Worm (Caenorhabditis elegans) whole organism, L1 larva: ENCODE measurements around the gene R10E9.4.

Experiments
- C34B4.2 ChIP-seq: sonication (generic microtip); optimal IDR thresholded peaks from 2 replicates; lab custom pipeline; 2017; ENCODE audit warnings: mild to moderate bottlenecking, missing genetic modification characterization, missing compliant biosample characterization
- Y116A8C.19 ChIP-seq: sonication (generic microtip); optimal IDR thresholded peaks from 2 replicates; lab custom pipeline; 2016; ENCODE audit warnings: missing compliant biosample characterization, missing genetic modification characterization, borderline replicate concordance
- alr-1 ChIP-seq: fragments of 200-800 bp; sonication (Bioruptor generic); optimal IDR thresholded peaks from 2 replicates; lab custom pipeline; 2018; ENCODE audit warnings: borderline replicate concordance, mild to moderate bottlenecking, missing genetic modification characterization, missing compliant biosample characterization
- aly-2 ChIP-seq: fragments of 150-350 bp; optimal IDR thresholded peaks from 2 replicates; lab custom pipeline; 2014; ENCODE audit warnings: missing biosample characterization, missing genetic modification characterization
- ama-1 ChIP-seq: fragments of 150-350 bp; optimal IDR thresholded peaks from 2 replicates; lab custom pipeline; 2014
- blmp-1 ChIP-seq: fragments of 150-350 bp; optimal IDR thresholded peaks from 2 replicates; lab custom pipeline; 2014; ENCODE audit warnings: missing biosample characterization, missing genetic modification characterization
- ceh-8 ChIP-seq: fragments of 200-800 bp; sonication (Bioruptor generic); optimal IDR thresholded peaks from 2 replicates; lab custom pipeline; 2018; ENCODE audit warnings: mild to moderate bottlenecking, missing genetic modification characterization, moderate library complexity, missing compliant biosample characterization
- ceh-82 ChIP-seq, 3 experiments: fragments of 150-350 bp in 1 of 3; sonication (generic microtip) in 2 of 3; optimal IDR thresholded peaks; 2 replicates each; lab custom pipeline; 2014 to 2017; ENCODE audit warnings: missing biosample characterization in 3 of 3, missing genetic modification characterization in 3 of 3
- ceh-88 ChIP-seq: fragments of 200-800 bp; sonication (Bioruptor generic); IDR thresholded peaks from 2 replicates; pipeline ENCODE4 v1.3.6; 2022; ENCODE audit warnings: missing genetic modification characterization, missing compliant biosample characterization
- ceh-90 ChIP-seq: sonication (generic microtip); optimal IDR thresholded peaks from 2 replicates; lab custom pipeline; 2016; ENCODE audit warnings: missing genetic modification characterization, missing compliant biosample characterization
- ces-1 ChIP-seq: fragments of 150-350 bp; optimal IDR thresholded peaks from 2 replicates; lab custom pipeline; 2014; ENCODE audit warnings: missing biosample characterization, missing genetic modification reagents, missing genetic modification characterization
- dsc-1 ChIP-seq: sonication (generic microtip); optimal IDR thresholded peaks from 2 replicates; lab custom pipeline; 2016; ENCODE audit warnings: mild to moderate bottlenecking, missing genetic modification characterization, missing compliant biosample characterization
- efl-3 ChIP-seq: fragments of 200-800 bp; sonication (Bioruptor generic); optimal IDR thresholded peaks from 2 replicates; lab custom pipeline; 2018; ENCODE audit warnings: mild to moderate bottlenecking, missing genetic modification characterization, missing compliant biosample characterization
- egl-27 ChIP-seq, 2 experiments: fragments of 150-350 bp in 1 of 2; sonication (generic microtip); optimal IDR thresholded peaks; 3 replicates each; lab custom pipeline; 2017 to 2018; ENCODE audit warnings: missing biosample characterization in 2 of 2, missing genetic modification characterization in 2 of 2, missing genetic modification reagents in 2 of 2
- elt-2 ChIP-seq: sonication (generic microtip); optimal IDR thresholded peaks from 2 replicates; lab custom pipeline; 2016; ENCODE audit warnings: missing genetic modification characterization, mild to moderate bottlenecking, inconsistent platforms, missing compliant biosample characterization, missing genetic modification reagents
- elt-3 ChIP-seq, 6 experiments: fragments of 150-350 bp in 1 of 6; sonication (generic microtip); optimal IDR thresholded peaks; 2 replicates each; lab custom pipeline; 2017 to 2018; ENCODE audit warnings: missing biosample characterization in 6 of 6, missing genetic modification characterization in 6 of 6, inconsistent platforms in 1 of 6
- ets-5 ChIP-seq: fragments of 200-800 bp; sonication (Bioruptor generic); IDR thresholded peaks from 2 replicates; pipeline ENCODE4 v1.3.6; 2022; ENCODE audit warnings: missing genetic modification characterization, missing compliant biosample characterization
- fkh-10 ChIP-seq: sonication (generic microtip); optimal IDR thresholded peaks from 2 replicates; lab custom pipeline; 2017; ENCODE audit warnings: missing biosample characterization, missing genetic modification reagents, missing genetic modification characterization
- fkh-4 ChIP-seq: sonication (generic microtip); optimal IDR thresholded peaks from 2 replicates; lab custom pipeline; 2016; ENCODE audit warnings: missing compliant biosample characterization, missing genetic modification characterization, borderline replicate concordance
- grh-1 ChIP-seq: fragments of 200-800 bp; sonication (Bioruptor generic); IDR thresholded peaks from 2 replicates; pipeline ENCODE4 v1.3.6; 2022; ENCODE audit warnings: missing genetic modification reagents, missing genetic modification characterization, missing compliant biosample characterization
- irx-1 ChIP-seq: sonication (generic microtip); optimal IDR thresholded peaks from 2 replicates; lab custom pipeline; 2016; ENCODE audit warnings: missing genetic modification characterization, missing compliant biosample characterization
- jun-1 ChIP-seq: fragments of 150-350 bp; optimal IDR thresholded peaks from 2 replicates; lab custom pipeline; 2014; ENCODE audit warnings: missing biosample characterization, missing genetic modification reagents, missing genetic modification characterization
- lin-14 ChIP-seq: fragments of 200-800 bp; sonication (Bioruptor generic); optimal IDR thresholded peaks from 2 replicates; lab custom pipeline; 2018; ENCODE audit warnings: mild to moderate bottlenecking, missing genetic modification characterization, moderate library complexity, missing compliant biosample characterization
- lin-15B ChIP-seq: fragments of 150-350 bp; sonication (generic microtip); optimal IDR thresholded peaks from 3 replicates; lab custom pipeline; 2014; ENCODE audit warnings: missing biosample characterization, missing genetic modification characterization
- lir-3 ChIP-seq: sonication (generic microtip); optimal IDR thresholded peaks from 2 replicates; lab custom pipeline; 2016; ENCODE audit warnings: mild to moderate bottlenecking, missing genetic modification characterization, moderate library complexity, missing compliant biosample characterization; ENCODE audit not compliant: poor library complexity
- lsy-2 ChIP-seq, 2 experiments: fragments of 150-350 bp; optimal IDR thresholded peaks; 2 replicates each; lab custom pipeline; 2014; ENCODE audit warnings: missing biosample characterization in 2 of 2, missing genetic modification characterization in 2 of 2
- mab-9 ChIP-seq: fragments of 200-800 bp; sonication (Bioruptor generic); IDR thresholded peaks from 2 replicates; pipeline ENCODE4 v1.3.6; 2022; ENCODE audit warnings: missing genetic modification reagents, missing genetic modification characterization, missing compliant biosample characterization
- mef-2 ChIP-seq: fragments of 150-350 bp; optimal IDR thresholded peaks from 2 replicates; lab custom pipeline; 2014; ENCODE audit warnings: missing biosample characterization, missing genetic modification characterization
- mep-1 ChIP-seq: fragments of 150-350 bp; optimal IDR thresholded peaks from 2 replicates; lab custom pipeline; 2014; ENCODE audit warnings: missing biosample characterization, missing genetic modification characterization
- nhr-11 ChIP-seq: fragments of 150-350 bp; optimal IDR thresholded peaks from 2 replicates; lab custom pipeline; 2014; ENCODE audit warnings: missing biosample characterization, missing genetic modification characterization
- nhr-12 ChIP-seq: sonication (generic microtip); optimal IDR thresholded peaks from 2 replicates; lab custom pipeline; 2017; ENCODE audit warnings: missing biosample characterization, missing genetic modification characterization
- nhr-19 ChIP-seq: fragments of 200-800 bp; sonication (Bioruptor generic); conservative IDR thresholded peaks from 2 replicates; pipeline ENCODE4 v1.3.6; 2022; ENCODE audit warnings: missing genetic modification characterization, missing compliant biosample characterization
- nhr-20 ChIP-seq: sonication (generic microtip); optimal IDR thresholded peaks from 2 replicates; lab custom pipeline; 2016; ENCODE audit warnings: mild to moderate bottlenecking, missing genetic modification characterization, missing compliant biosample characterization
- nhr-237 ChIP-seq: fragments of 150-350 bp; optimal IDR thresholded peaks from 2 replicates; lab custom pipeline; 2014; ENCODE audit warnings: missing biosample characterization, missing genetic modification characterization
- nhr-28 ChIP-seq: fragments of 150-350 bp; optimal IDR thresholded peaks from 2 replicates; lab custom pipeline; 2014; ENCODE audit warnings: missing biosample characterization, missing genetic modification characterization
- nhr-47 ChIP-seq: sonication (generic microtip); optimal IDR thresholded peaks from 2 replicates; lab custom pipeline; 2016; ENCODE audit warnings: mild to moderate bottlenecking, missing genetic modification characterization, moderate library complexity, missing compliant biosample characterization
- nhr-77 ChIP-seq: fragments of 150-350 bp; optimal IDR thresholded peaks from 2 replicates; lab custom pipeline; 2014; ENCODE audit warnings: missing biosample characterization, missing genetic modification characterization
- pag-3 ChIP-seq: sonication (generic microtip); optimal IDR thresholded peaks from 2 replicates; lab custom pipeline; 2017; ENCODE audit warnings: missing genetic modification characterization, mild to moderate bottlenecking, missing compliant biosample characterization, antibody characterized with exemption, borderline replicate concordance; ENCODE audit not compliant: insufficient read depth
- pax-3 ChIP-seq: fragments of 200-800 bp; sonication (Bioruptor generic); optimal IDR thresholded peaks from 2 replicates; lab custom pipeline; 2018; ENCODE audit warnings: mild to moderate bottlenecking, missing genetic modification characterization, moderate library complexity, missing compliant biosample characterization
- pqm-1 ChIP-seq: sonication (generic microtip); optimal IDR thresholded peaks from 3 replicates; lab custom pipeline; 2017; ENCODE audit warnings: missing biosample characterization, missing genetic modification characterization
- rnt-1 ChIP-seq: sonication (generic microtip); optimal IDR thresholded peaks from 2 replicates; lab custom pipeline; 2016; ENCODE audit warnings: mild to moderate bottlenecking, missing genetic modification characterization, moderate library complexity, missing compliant biosample characterization
- skn-1 ChIP-seq: fragments of 150-350 bp; optimal IDR thresholded peaks from 2 replicates; lab custom pipeline; 2014; ENCODE audit warnings: missing biosample characterization, missing genetic modification characterization
- snu-23 ChIP-seq: sonication (generic microtip); optimal IDR thresholded peaks from 2 replicates; lab custom pipeline; 2016; ENCODE audit warnings: missing genetic modification characterization, missing compliant biosample characterization
- swsn-7 ChIP-seq: sonication (generic microtip); optimal IDR thresholded peaks from 2 replicates; lab custom pipeline; 2016; ENCODE audit warnings: missing genetic modification characterization, missing compliant biosample characterization
- tlp-1 ChIP-seq: fragments of 150-350 bp; optimal IDR thresholded peaks from 2 replicates; lab custom pipeline; 2014; ENCODE audit warnings: missing biosample characterization, missing genetic modification characterization
- unc-130 ChIP-seq: fragments of 150-350 bp; optimal IDR thresholded peaks from 2 replicates; lab custom pipeline; 2017; ENCODE audit warnings: missing biosample characterization, missing genetic modification characterization, inconsistent platforms
- vab-15 ChIP-seq: sonication (generic microtip); optimal IDR thresholded peaks from 2 replicates; lab custom pipeline; 2017; ENCODE audit warnings: missing genotype, mild to moderate bottlenecking, missing genetic modification characterization, missing compliant biosample characterization
- xbp-1 ChIP-seq: sonication (generic microtip); optimal IDR thresholded peaks from 2 replicates; lab custom pipeline; 2016; ENCODE audit warnings: missing genetic modification characterization, missing compliant biosample characterization
- zip-4 ChIP-seq: fragments of 200-800 bp; sonication (Bioruptor generic); optimal IDR thresholded peaks from 2 replicates; lab custom pipeline; 2018; ENCODE audit warnings: mild to moderate bottlenecking, missing genetic modification characterization, moderate library complexity, missing compliant biosample characterization
- ztf-11 ChIP-seq, 2 experiments: sonication (generic microtip); optimal IDR thresholded peaks; 2 replicates each; lab custom pipeline; 2016 to 2017; ENCODE audit warnings: missing genetic modification characterization in 2 of 2, missing biosample characterization in 1 of 2, missing compliant biosample characterization in 1 of 2
- ztf-4 ChIP-seq: fragments of 150-350 bp; optimal IDR thresholded peaks from 2 replicates; lab custom pipeline; 2014; ENCODE audit warnings: missing biosample characterization, missing genetic modification characterization

The R10E9.4 gene

ce11 chrIII:3954220-3954619 lies 18.4 kb downstream of the R10E9.4 start (continued):
- no peak for TF ChIP-seq alr-1 (tag; lab: Kevin White, UChicago)
- TF ChIP-seq nhr-20: peak; percentile 62
- TF ChIP-seq fkh-4 (tag; lab: Kevin White, UChicago): no peak
- no peak for TF ChIP-seq nhr-28 (tag; lab: Kevin White, UChicago)
- peak; percentile 37 for TF ChIP-seq ceh-8
- TF ChIP-seq vab-15: peak; percentile 29
- no peak for TF ChIP-seq aly-2
- peak; percentile 49; the same call in 1 of the 2 replicates for TF ChIP-seq nhr-19 (GFP tag; lab: Robert Waterston, UW)
- TF ChIP-seq ama-1: peak; percentile 59
- TF ChIP-seq skn-1 (tag; lab: Kevin White, UChicago): no peak
- no peak for TF ChIP-seq grh-1 (GFP tag; lab: Robert Waterston, UW)
- TF ChIP-seq efl-3 (GFP tag; lab: Kevin White, UChicago): no peak
- peak; percentile 54 for TF ChIP-seq snu-23 (GFP tag; lab: Kevin White, UChicago)
- peak; percentile 25 for TF ChIP-seq irx-1 (tag; lab: Kevin White, UChicago)
- TF ChIP-seq pqm-1 (tag; lab: Kevin White, UChicago): no peak
- peak; percentile 52 for TF ChIP-seq mep-1 (tag; lab: Kevin White, UChicago)
- TF ChIP-seq unc-130: peak; percentile 54
- TF ChIP-seq lsy-2 (tag; optimal IDR thresholded peaks at IDR 0.05; lab: Kevin White, UChicago): peak; percentile 42 to 58
- TF ChIP-seq blmp-1 (tag; lab: Kevin White, UChicago): peak; percentile 11
- TF ChIP-seq C34B4.2: no peak
- no peak for TF ChIP-seq elt-3 (tag; optimal IDR thresholded peaks at IDR 0.05; lab: Kevin White, UChicago)
- TF ChIP-seq swsn-7 (tag; lab: Kevin White, UChicago): peak; percentile 37
- TF ChIP-seq rnt-1 (tag; lab: Kevin White, UChicago): peak; percentile 34
- no peak for TF ChIP-seq egl-27 (tag; optimal IDR thresholded peaks at IDR 0.05; lab: Kevin White, UChicago)
- TF ChIP-seq ceh-88 (GFP tag; lab: Robert Waterston, UW): no peak
- no peak for TF ChIP-seq lin-15B (tag; lab: Kevin White, UChicago)
- TF ChIP-seq tlp-1 (tag; lab: Kevin White, UChicago): no peak
- peak in 1 of 3 experiments; percentile 8 for TF ChIP-seq ceh-82 (tag; optimal IDR thresholded peaks at IDR 0.05; lab: Kevin White, UChicago)
- peak; percentile 9 for TF ChIP-seq xbp-1 (tag; lab: Kevin White, UChicago)
- no peak for TF ChIP-seq ets-5 (GFP tag; lab: Robert Waterston, UW)
- TF ChIP-seq fkh-10 (GFP tag; lab: Kevin White, UChicago): no peak
- TF ChIP-seq, all 84 proteins: peak for 32

ce11 chrIII:3953235-3953634 lies 19.4 kb downstream of the R10E9.4 start:
- TF ChIP-seq ces-1: no peak
- no peak for TF ChIP-seq ceh-90
- TF ChIP-seq aly-2: no peak
- peak; percentile 12 for TF ChIP-seq pax-3
- TF ChIP-seq tlp-1 (tag; lab: Kevin White, UChicago): no peak
- peak; percentile 4 for TF ChIP-seq fkh-10 (GFP tag; lab: Kevin White, UChicago)
- TF ChIP-seq Y116A8C.19 (tag; lab: Kevin White, UChicago): no peak
- TF ChIP-seq nhr-47 (tag; lab: Kevin White, UChicago): peak; percentile 49
- no peak for TF ChIP-seq nhr-237
- TF ChIP-seq nhr-12 (tag; lab: Kevin White, UChicago): no peak
- no peak for TF ChIP-seq mef-2 (tag; lab: Kevin White, UChicago)
- TF ChIP-seq ztf-11 (tag; optimal IDR thresholded peaks at IDR 0.05; lab: Kevin White, UChicago): peak in 1 of 2 experiments; percentile 54
- no peak for TF ChIP-seq nhr-77 (tag; lab: Kevin White, UChicago)
- no peak for TF ChIP-seq nhr-11 (tag; lab: Kevin White, UChicago)
- no peak for TF ChIP-seq elt-2 (tag; lab: Kevin White, UChicago)
- TF ChIP-seq mab-9: 0 out of 2 replicates have a peak, but pooled peaks have one; percentile 45
- no peak for TF ChIP-seq ets-5 (GFP tag; lab: Robert Waterston, UW)
- peak; percentile 7 for TF ChIP-seq jun-1 (tag; lab: Kevin White, UChicago)
- TF ChIP-seq pag-3 (tag; lab: Kevin White, UChicago): no peak
- peak; percentile 55 for TF ChIP-seq ztf-4
- no peak for TF ChIP-seq efl-3 (GFP tag; lab: Kevin White, UChicago)
- peak; percentile 40 for TF ChIP-seq lir-3
- peak; percentile 38 for TF ChIP-seq dsc-1 (tag; lab: Kevin White, UChicago)
- peak; percentile 74 for TF ChIP-seq mep-1 (tag; lab: Kevin White, UChicago)
- peak; percentile 88 for TF ChIP-seq lin-14 (GFP tag; lab: Kevin White, UChicago)
- TF ChIP-seq lsy-2 (tag; optimal IDR thresholded peaks at IDR 0.05; lab: Kevin White, UChicago): peak; percentile 34 to 62
- no peak for TF ChIP-seq zip-4 (GFP tag; lab: Kevin White, UChicago)
